Fruit fly (Drosophila melanogaster) whole organism, prepupa: ENCODE data around the gene to.

Source experiments
- CG10669 ChIP-seq: fragments of 200-800 bp; sonication (Bioruptor generic); optimal IDR thresholded peaks from 3 replicates; lab custom pipeline; 2018; ENCODE audit warnings: missing biosample characterization, mild to moderate bottlenecking, missing genetic modification characterization, moderate library complexity
- CG11294 ChIP-seq: fragments of 200-800 bp; sonication (Bioruptor generic); IDR thresholded peaks from 2 replicates; pipeline ENCODE4 v1.3.6; 2022; ENCODE audit warnings: missing biosample characterization, missing genetic modification characterization
- CG11762 ChIP-seq: fragments of 200-800 bp; sonication (Bioruptor generic); optimal IDR thresholded peaks from 3 replicates; lab custom pipeline; 2016; ENCODE audit warnings: missing biosample characterization, missing genetic modification characterization; ENCODE audit not compliant: insufficient read depth
- CG15336 ChIP-seq: fragments of 200-800 bp; sonication (Bioruptor generic); IDR thresholded peaks from 2 replicates; pipeline ENCODE4 v1.3.6; 2022; ENCODE audit warnings: missing biosample characterization, missing genetic modification characterization
- CG1621 ChIP-seq: fragments of 200-800 bp; sonication (Bioruptor generic); optimal IDR thresholded peaks from 3 replicates; lab custom pipeline; 2018; ENCODE audit warnings: missing biosample characterization, mild to moderate bottlenecking, missing genetic modification characterization
- CG16779 ChIP-seq: fragments of 200-800 bp; sonication (Bioruptor generic); optimal IDR thresholded peaks from 3 replicates; lab custom pipeline; 2017; ENCODE audit warnings: missing biosample characterization, mild to moderate bottlenecking, missing genetic modification characterization
- CG34406 ChIP-seq: fragments of 200-800 bp; sonication (Bioruptor generic); optimal IDR thresholded peaks from 3 replicates; lab custom pipeline; 2016; ENCODE audit warnings: missing biosample characterization, missing genetic modification characterization
- CG3919 ChIP-seq: fragments of 200-800 bp; sonication (Bioruptor generic); optimal IDR thresholded peaks from 3 replicates; lab custom pipeline; 2016; ENCODE audit warnings: missing biosample characterization, missing genetic modification characterization
- CG4318 ChIP-seq: fragments of 200-800 bp; sonication (Bioruptor generic); optimal IDR thresholded peaks from 3 replicates; lab custom pipeline; 2017; ENCODE audit warnings: missing biosample characterization, mild to moderate bottlenecking, missing genetic modification characterization
- CG6163 ChIP-seq: fragments of 200-800 bp; sonication (Bioruptor generic); IDR thresholded peaks from 3 replicates; pipeline ENCODE4 v1.3.6; 2022; ENCODE audit warnings: missing biosample characterization, missing genetic modification characterization
- CG6276 ChIP-seq: fragments of 200-800 bp; sonication (Bioruptor generic); optimal IDR thresholded peaks from 2 replicates; lab custom pipeline; 2017; ENCODE audit warnings: missing biosample characterization, mild to moderate bottlenecking, missing genetic modification characterization
- CG6792 ChIP-seq: fragments of 200-800 bp; sonication (Bioruptor generic); optimal IDR thresholded peaks from 3 replicates; lab custom pipeline; 2016; ENCODE audit warnings: missing biosample characterization, missing genetic modification characterization
- CG6854 ChIP-seq: fragments of 200-800 bp; sonication (Bioruptor generic); optimal IDR thresholded peaks from 2 replicates; lab custom pipeline; 2017; ENCODE audit warnings: missing biosample characterization, mild to moderate bottlenecking, missing genetic modification characterization
- CG7368 ChIP-seq: fragments of 200-800 bp; sonication (Bioruptor generic); optimal IDR thresholded peaks from 3 replicates; lab custom pipeline; 2016; ENCODE audit warnings: missing biosample characterization, missing genetic modification characterization
- CG8319 ChIP-seq: fragments of 200-800 bp; sonication (Bioruptor generic); optimal IDR thresholded peaks from 3 replicates; lab custom pipeline; 2016; ENCODE audit warnings: missing biosample characterization, missing genetic modification characterization
- CG8632 ChIP-seq: fragments of 200-800 bp; sonication (Bioruptor generic); optimal IDR thresholded peaks from 3 replicates; lab custom pipeline; 2016; ENCODE audit warnings: missing biosample characterization, missing genetic modification characterization
- CG9139 ChIP-seq: fragments of 200-800 bp; sonication (Bioruptor generic); optimal IDR thresholded peaks from 3 replicates; lab custom pipeline; 2017; ENCODE audit warnings: missing biosample characterization, mild to moderate bottlenecking, missing genetic modification characterization
- Eip75B ChIP-seq: fragments of 200-800 bp; sonication (Bioruptor generic); optimal IDR thresholded peaks from 3 replicates; lab custom pipeline; 2016; ENCODE audit warnings: missing biosample characterization, missing genetic modification characterization
- Eip93F ChIP-seq: fragments of 200-800 bp; sonication (Bioruptor generic); optimal IDR thresholded peaks from 2 replicates; lab custom pipeline; 2016; ENCODE audit warnings: missing biosample characterization, mild to moderate bottlenecking, missing genetic modification characterization
- Gug ChIP-seq: fragments of 200-800 bp; sonication (Bioruptor generic); IDR thresholded peaks from 2 replicates; pipeline ENCODE4 v1.3.6; 2022; ENCODE audit warnings: missing biosample characterization, missing genetic modification characterization
- Hr38 ChIP-seq: sonication (Bioruptor generic); optimal IDR thresholded peaks from 2 replicates; lab custom pipeline; 2016; ENCODE audit warnings: missing biosample characterization, missing genetic modification characterization
- Hr39 ChIP-seq: fragments of 200-800 bp; sonication (Bioruptor generic); optimal IDR thresholded peaks from 2 replicates; lab custom pipeline; 2016; ENCODE audit warnings: missing biosample characterization, missing genetic modification characterization
- Met ChIP-seq: fragments of 200-800 bp; sonication (Bioruptor generic); optimal IDR thresholded peaks from 3 replicates; lab custom pipeline; 2016; ENCODE audit warnings: missing biosample characterization, missing genetic modification characterization
- OdsH ChIP-seq: fragments of 200-800 bp; sonication (Bioruptor generic); optimal IDR thresholded peaks from 3 replicates; lab custom pipeline; 2016; ENCODE audit warnings: missing biosample characterization, missing genetic modification characterization
- acj6 ChIP-seq: fragments of 200-800 bp; sonication (Bioruptor generic); optimal IDR thresholded peaks from 3 replicates; lab custom pipeline; 2016; ENCODE audit warnings: missing biosample characterization, missing genetic modification characterization
- cyc ChIP-seq: fragments of 200-800 bp; sonication (Bioruptor generic); optimal IDR thresholded peaks from 3 replicates; lab custom pipeline; 2016; ENCODE audit warnings: missing biosample characterization, missing genetic modification characterization
- dac ChIP-seq: fragments of 200-800 bp; sonication (Bioruptor generic); optimal IDR thresholded peaks from 2 replicates; lab custom pipeline; 2017; ENCODE audit warnings: missing biosample characterization, mild to moderate bottlenecking, missing genetic modification characterization
- dsx ChIP-seq: fragments of 200-800 bp; optimal IDR thresholded peaks from 3 replicates; lab custom pipeline; 2019; ENCODE audit warnings: missing biosample characterization, mild to moderate bottlenecking, missing genetic modification characterization, moderate library complexity; ENCODE audit not compliant: poor library complexity, severe bottlenecking
- eg ChIP-seq: fragments of 200-800 bp; sonication (Bioruptor generic); IDR thresholded peaks from 3 replicates; pipeline ENCODE4 v1.3.6; 2022; ENCODE audit warnings: missing biosample characterization, missing genetic modification characterization
- esn ChIP-seq: fragments of 200-800 bp; sonication (Bioruptor generic); optimal IDR thresholded peaks from 2 replicates; lab custom pipeline; 2016; ENCODE audit warnings: missing biosample characterization, mild to moderate bottlenecking, missing genetic modification characterization, moderate library complexity
- fd85E ChIP-seq: fragments of 200-800 bp; sonication (Bioruptor generic); optimal IDR thresholded peaks from 3 replicates; lab custom pipeline; 2016; ENCODE audit warnings: missing biosample characterization, missing genetic modification characterization
- fkh ChIP-seq: fragments of 200-800 bp; sonication (Bioruptor generic); optimal IDR thresholded peaks from 3 replicates; lab custom pipeline; 2017; ENCODE audit warnings: missing biosample characterization, mild to moderate bottlenecking, missing genetic modification characterization, moderate library complexity
- lz ChIP-seq: fragments of 200-800 bp; sonication (Bioruptor generic); optimal IDR thresholded peaks from 3 replicates; lab custom pipeline; 2016; ENCODE audit warnings: missing biosample characterization, missing genetic modification characterization
- net ChIP-seq: fragments of 200-800 bp; sonication (Bioruptor generic); optimal IDR thresholded peaks from 3 replicates; lab custom pipeline; 2016; ENCODE audit warnings: missing biosample characterization, missing genetic modification characterization
- pdm3 ChIP-seq: fragments of 200-800 bp; sonication (Bioruptor generic); optimal IDR thresholded peaks from 3 replicates; lab custom pipeline; 2016; ENCODE audit warnings: missing biosample characterization, missing genetic modification characterization
- salr ChIP-seq, 2 experiments: fragments of 200-800 bp; sonication (Bioruptor generic); optimal IDR thresholded peaks; 3 replicates each; lab custom pipeline; 2016 to 2018; ENCODE audit warnings: missing biosample characterization in 2 of 2, missing genetic modification characterization in 2 of 2, mild to moderate bottlenecking in 1 of 2
- spab ChIP-seq: fragments of 200-800 bp; sonication (Bioruptor generic); optimal IDR thresholded peaks from 2 replicates; lab custom pipeline; 2017; ENCODE audit warnings: missing biosample characterization, mild to moderate bottlenecking, missing genetic modification characterization, missing genetic modification reagents
- ss ChIP-seq, 2 experiments: fragments of 200-800 bp; sonication (Bioruptor generic); optimal IDR thresholded peaks; 2 replicates in 1 of 2; 3 replicates in 1 of 2; lab custom pipeline; 2017 to 2018; ENCODE audit warnings: mild to moderate bottlenecking in 2 of 2, missing biosample characterization in 2 of 2, missing genetic modification characterization in 2 of 2, moderate library complexity in 1 of 2
- svp ChIP-seq: fragments of 200-800 bp; sonication (Bioruptor generic); peaks from one replicate; lab custom pipeline; 2016; ENCODE audit warnings: missing biosample characterization, missing genetic modification characterization
- topi ChIP-seq: fragments of 200-800 bp; sonication (Bioruptor generic); optimal IDR thresholded peaks from 3 replicates; lab custom pipeline; 2016; ENCODE audit warnings: missing biosample characterization, missing genetic modification characterization
- vri ChIP-seq: fragments of 200-800 bp; sonication (Bioruptor generic); optimal IDR thresholded peaks from 3 replicates; lab custom pipeline; 2016; ENCODE audit warnings: missing biosample characterization, mild to moderate bottlenecking, missing genetic modification characterization

to gene

dm6 chr3R:25207405-25208003 is 32.5 kb upstream of the to start (continued):
- peak; percentile 88 for TF ChIP-seq CG10669 (GFP tag; lab: Kevin White, UChicago)
- TF ChIP-seq dac (GFP tag; lab: Kevin White, UChicago): peak; percentile 82
- peak; percentile 42 for TF ChIP-seq cyc (GFP tag; lab: Kevin White, UChicago)
- TF ChIP-seq CG8319 (GFP tag; lab: Kevin White, UChicago): peak; percentile 62
- peak; percentile 93 for TF ChIP-seq CG15336 (GFP tag; lab: Robert Waterston, UW)
- peak; percentile 58 for TF ChIP-seq vri (GFP tag; lab: Kevin White, UChicago)
- peak; percentile 76 for TF ChIP-seq Met (GFP tag; lab: Kevin White, UChicago)
- TF ChIP-seq CG6276 (GFP tag; lab: Kevin White, UChicago): peak; percentile 89
- TF ChIP-seq CG3919 (GFP tag; lab: Kevin White, UChicago): peak; percentile 89
- TF ChIP-seq Gug: peak; percentile 79
- TF ChIP-seq Hr38 (GFP tag; lab: Kevin White, UChicago): no peak
- TF ChIP-seq CG6792: peak; percentile 76
- TF ChIP-seq CG11294 (GFP tag; lab: Robert Waterston, UW): peak; percentile 70
- peak; percentile 71 for TF ChIP-seq Hr39 (GFP tag; lab: Kevin White, UChicago)
- peak; percentile 90 for TF ChIP-seq eg (GFP tag; lab: Robert Waterston, UW)
- TF ChIP-seq salr (GFP tag; optimal IDR thresholded peaks at IDR 0.05; lab: Kevin White, UChicago): peak; percentile 64 to 77
- peak; percentile 89 for TF ChIP-seq net (GFP tag; lab: Kevin White, UChicago)
- peak; percentile 71 for TF ChIP-seq lz (GFP tag; lab: Kevin White, UChicago)
- TF ChIP-seq acj6 (GFP tag; lab: Kevin White, UChicago): peak; percentile 83
- TF ChIP-seq CG8632 (GFP tag; lab: Kevin White, UChicago): peak; percentile 83
- TF ChIP-seq OdsH: peak; percentile 89
- peak; percentile 77 for TF ChIP-seq CG11762 (GFP tag; lab: Kevin White, UChicago)
- peak; percentile 84 for TF ChIP-seq spab

dm6 chr3R:25208042-25208766 is 31.8 kb upstream of the to start, which contains the start of gene Cad96Ca:
Gene Cad96Ca (minus strand): TSS chr3R:25208283.
- TF ChIP-seq CG6854 (GFP tag; lab: Kevin White, UChicago) (peak; percentile 41), lz (GFP tag; lab: Kevin White, UChicago) (no peak), CG6792 (no peak), dsx (GFP tag; lab: Kevin White, UChicago) (peak; percentile 23), CG34406 (no peak), ss (GFP tag; optimal IDR thresholded peaks at IDR 0.05; lab: Kevin White, UChicago) (peak; percentile 9 to 44), CG16779 (tag; lab: Kevin White, UChicago) (no peak), CG10669 (GFP tag; lab: Kevin White, UChicago) (no peak), topi (GFP tag; lab: Kevin White, UChicago) (no peak), Eip93F (GFP tag; lab: Kevin White, UChicago) (no peak), dac (GFP tag; lab: Kevin White, UChicago) (no peak), cyc (GFP tag; lab: Kevin White, UChicago) (no peak), CG8319 (GFP tag; lab: Kevin White, UChicago) (no peak), CG1621 (tag; lab: Kevin White, UChicago) (peak; percentile 35), pdm3 (no peak), fkh (no peak), fd85E (GFP tag; lab: Kevin White, UChicago) (no peak), OdsH (no peak), esn (GFP tag; lab: Kevin White, UChicago) (no peak), svp (no peak), CG4318 (no peak), CG11762 (GFP tag; lab: Kevin White, UChicago) (no peak), CG11294 (GFP tag; lab: Robert Waterston, UW) (no peak), CG6163 (GFP tag; lab: Robert Waterston, UW) (0 out of 3 replicates have a peak, but pooled peaks have one; percentile 15), eg (GFP tag; lab: Robert Waterston, UW) (peak; percentile 39; the same call in 1 of the 3 replicates), Met (GFP tag; lab: Kevin White, UChicago) (no peak), salr (GFP tag; optimal IDR thresholded peaks at IDR 0.05; lab: Kevin White, UChicago) (no peak), Eip75B (GFP tag; lab: Kevin White, UChicago) (no peak), CG7368 (no peak), CG3919 (GFP tag; lab: Kevin White, UChicago) (no peak), CG9139 (GFP tag; lab: Kevin White, UChicago) (peak; percentile 1)
